Worm (Caenorhabditis elegans): Measurements from ENCODE around the gene hsp-43.

DNA sequence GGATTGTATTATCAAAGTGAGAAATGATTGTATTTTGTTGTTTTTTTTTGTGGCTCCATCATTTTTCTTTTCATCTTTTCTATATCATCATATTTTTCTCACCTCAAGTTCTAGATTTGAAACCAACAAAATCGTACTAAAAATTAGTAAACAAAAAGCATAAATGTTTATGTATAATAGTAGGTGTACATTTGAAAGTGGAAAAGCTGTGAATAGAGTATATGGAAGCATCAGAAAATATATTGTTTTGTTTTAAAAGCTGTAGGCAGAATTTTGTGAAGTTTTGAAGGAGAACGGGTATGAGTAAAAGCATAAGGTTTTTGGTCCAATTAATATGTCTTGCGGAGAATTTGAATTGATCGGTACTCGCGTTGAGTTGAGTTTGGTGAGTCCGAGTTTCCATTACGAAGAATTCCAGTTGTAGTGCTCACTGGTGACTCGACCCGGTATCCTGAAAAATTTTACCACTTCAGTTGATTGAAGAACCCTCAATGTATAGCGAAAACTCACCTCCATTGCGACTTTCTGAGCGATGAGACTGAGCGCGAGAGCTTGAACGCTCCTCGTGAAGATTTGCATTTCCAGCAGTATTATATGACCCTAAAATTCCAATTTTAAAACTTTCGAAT, 2.2 kb downstream of the hsp-43 start, which contains the start of gene C14F11.4:
- TF ChIP-seq ama-1 (optimal IDR thresholded peaks at IDR 0.05): no peak
- TF ChIP-seq unc-62 (GFP tag; optimal IDR thresholded peaks at IDR 0.05): no peak
- no peak for TF ChIP-seq R02D3.7 (tag; optimal IDR thresholded peaks at IDR 0.05)
- TF ChIP-seq elt-1 (tag; optimal IDR thresholded peaks at IDR 0.05): no peak
- TF ChIP-seq alr-1 (tag; optimal IDR thresholded peaks at IDR 0.05): no peak

All from whole organism, L2 larva.